Worm (Caenorhabditis elegans) whole organism, L4/young adult: Measurements from ENCODE around the gene W02B3.3.
A peak's percentile ranks its signal among the peaks of the same experiment; 100 is the strongest.
"Not testable (repeated sequence)": the region's sequence is repeated elsewhere in the genome, so short reads cannot be mapped to it uniquely, and the experiment has no call there.

Experiments used
- W03F9.2 ChIP-seq: fragments of 150-350 bp; optimal IDR thresholded peaks from 2 replicates; lab custom pipeline; 2014; ENCODE audit warnings: missing biosample characterization, missing genetic modification characterization
- dao-5 ChIP-seq: sonication (generic microtip); optimal IDR thresholded peaks from 2 replicates; lab custom pipeline; 2016; ENCODE audit warnings: missing genotype, missing genetic modification characterization, moderate library complexity, missing compliant biosample characterization
- him-1 ChIP-seq: sonication (generic microtip); optimal IDR thresholded peaks from 2 replicates; lab custom pipeline; 2016; ENCODE audit warnings: missing genotype, missing genetic modification reagents, missing genetic modification characterization, missing compliant biosample characterization

The W02B3.3 gene

ce11 chrIII:668303-668893, at the start of gene W02B3.3:
Gene W02B3.3 (minus strand): TSS chrIII:668433.
- TF ChIP-seq dao-5 (tag; lab: Kevin White, UChicago) (no peak), W03F9.2 (tag; lab: Kevin White, UChicago) (no peak), him-1 (tag; lab: Kevin White, UChicago) (peak; percentile 97)

DNA sequence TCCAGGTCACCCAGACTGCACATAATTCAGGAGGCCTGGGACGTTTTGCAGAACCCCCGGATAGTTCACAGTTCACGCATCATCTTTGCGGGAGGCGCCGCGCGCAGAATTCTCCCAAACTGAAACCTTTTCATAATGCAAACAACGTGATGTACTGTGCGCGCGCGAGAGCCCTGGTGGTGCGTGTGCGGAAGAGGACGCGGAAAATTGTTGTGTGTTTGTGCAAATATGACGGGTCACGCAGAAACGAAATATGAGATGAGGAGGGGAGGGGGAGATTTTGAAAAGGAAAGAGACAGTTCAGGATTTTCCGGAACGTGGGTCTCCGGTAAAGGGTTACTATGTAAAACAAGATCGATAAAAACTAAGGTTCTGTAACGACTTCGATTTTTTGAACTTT, 41.8 kb upstream of the W02B3.3 start:
- TF ChIP-seq dao-5 (tag; lab: Kevin White, UChicago) = no peak
- TF ChIP-seq him-1 (tag; lab: Kevin White, UChicago) = no peak

DNA sequence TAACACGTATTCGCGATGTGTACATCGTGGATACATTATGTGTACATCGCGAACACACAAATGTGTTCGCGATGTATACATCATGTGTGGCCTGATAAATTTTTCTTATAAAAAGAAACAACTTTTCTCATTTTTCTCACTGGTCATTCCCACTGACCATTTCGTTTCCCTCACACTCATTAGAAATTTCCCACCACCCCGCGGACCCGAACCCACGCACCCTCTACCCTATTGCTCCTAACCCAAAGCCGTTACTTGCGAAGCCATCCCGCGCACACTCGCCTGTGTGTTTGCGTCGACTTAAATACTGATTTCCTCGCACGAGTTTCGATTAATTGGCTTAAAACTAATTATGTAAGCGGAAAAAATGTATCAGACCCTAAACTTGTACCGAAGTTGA, 30.6 kb upstream of the W02B3.3 start:
- TF ChIP-seq him-1 (tag; lab: Kevin White, UChicago) (no peak), dao-5 (tag; lab: Kevin White, UChicago) (peak; percentile 58)

DNA sequence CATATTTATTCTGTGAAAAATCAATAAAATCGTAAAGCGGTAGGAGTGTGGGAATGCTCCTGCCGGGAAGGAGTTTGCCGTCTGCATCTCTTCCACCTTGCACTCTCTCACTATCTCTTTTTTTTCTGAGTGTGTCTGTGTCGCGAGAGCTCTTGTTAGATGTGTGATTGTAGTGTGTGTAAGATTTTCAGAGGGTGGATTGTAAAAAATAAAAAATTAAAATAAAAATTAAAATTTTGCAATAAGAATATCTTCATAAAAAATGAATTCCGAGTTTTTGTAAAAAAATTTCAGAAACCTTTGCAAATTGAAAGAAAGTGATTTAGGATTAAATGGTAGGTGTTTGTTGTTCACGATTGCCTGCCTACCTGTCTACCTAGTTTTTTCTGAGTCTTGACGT, 28.1 kb upstream of the W02B3.3 start, which contains the start of gene sel-15:
sel-15 (minus strand) TSS at position 101 of the 400 bp plus-strand sequence.
- TF ChIP-seq W03F9.2 (tag; lab: Kevin White, UChicago) (no peak), him-1 (tag; lab: Kevin White, UChicago) (no peak), dao-5 (tag; lab: Kevin White, UChicago) (no peak)

DNA sequence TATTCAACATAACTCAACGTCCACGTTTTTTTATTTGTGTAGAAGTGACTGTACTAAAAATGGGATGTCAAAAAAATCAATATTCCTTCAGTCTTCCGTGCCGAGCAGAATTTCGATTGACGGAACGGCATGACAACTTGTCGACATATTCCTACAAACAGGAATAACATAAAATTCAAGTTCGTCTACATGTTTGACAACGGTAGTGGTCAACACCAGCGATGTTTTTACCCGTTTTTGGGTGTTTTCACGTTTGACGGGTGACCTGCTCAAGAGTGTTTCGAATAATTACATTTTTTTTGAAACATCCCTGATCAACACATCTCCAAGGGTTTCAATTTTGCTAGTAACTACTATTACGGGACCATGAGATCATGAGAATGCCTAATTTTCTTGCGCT, 23.7 kb upstream of the W02B3.3 start, which contains the start of gene W02B3.7:
W02B3.7 (minus strand) TSS at position 101 of the 400 bp plus-strand sequence.
- TF ChIP-seq him-1 (tag; lab: Kevin White, UChicago) (no peak), W03F9.2 (tag; lab: Kevin White, UChicago) (no peak), dao-5 (tag; lab: Kevin White, UChicago) (no peak)

DNA sequence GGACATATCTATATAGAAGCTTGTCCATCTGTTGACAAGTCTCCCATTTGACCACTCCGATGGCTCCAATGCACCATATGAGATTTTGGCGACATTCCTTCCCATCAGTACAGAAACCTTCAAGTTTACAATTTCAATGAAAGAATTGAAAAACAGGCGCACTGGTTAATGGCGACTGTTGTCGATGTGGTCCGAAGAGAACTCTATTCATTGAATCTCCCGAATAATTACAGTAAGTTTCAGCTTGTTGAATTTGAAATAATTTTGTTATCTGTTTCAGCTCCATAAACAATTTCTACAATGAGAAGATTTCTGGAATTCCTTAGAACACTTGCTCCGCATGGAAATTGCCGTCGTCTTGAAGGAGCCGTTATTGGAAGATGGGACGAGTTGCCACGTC, 20.6 kb upstream of the W02B3.3 start, which contains the start of gene elf-1:
elf-1 (plus strand) TSS at position 301 of the 400 bp plus-strand sequence.
- not testable (repeated sequence) for TF ChIP-seq him-1, W03F9.2, dao-5 (tag; lab: Kevin White, UChicago)

- TF ChIP-seq dao-5 (tag; lab: Kevin White, UChicago) (no peak), W03F9.2 (tag; lab: Kevin White, UChicago) (no peak), him-1 (tag; lab: Kevin White, UChicago) (no peak)
These were observed 19.9 kb upstream of the W02B3.3 start for ce11 chrIII:688083-688482.

ce11 chrIII:683318-683717, 15.1 kb upstream of the W02B3.3 start, which contains the start of gene W02B3.4:
Gene W02B3.4 (minus strand): TSS chrIII:683418.
- TF ChIP-seq him-1 (tag; lab: Kevin White, UChicago) (no peak), dao-5 (tag; lab: Kevin White, UChicago) (no peak), W03F9.2 (tag; lab: Kevin White, UChicago) (no peak)

DNA sequence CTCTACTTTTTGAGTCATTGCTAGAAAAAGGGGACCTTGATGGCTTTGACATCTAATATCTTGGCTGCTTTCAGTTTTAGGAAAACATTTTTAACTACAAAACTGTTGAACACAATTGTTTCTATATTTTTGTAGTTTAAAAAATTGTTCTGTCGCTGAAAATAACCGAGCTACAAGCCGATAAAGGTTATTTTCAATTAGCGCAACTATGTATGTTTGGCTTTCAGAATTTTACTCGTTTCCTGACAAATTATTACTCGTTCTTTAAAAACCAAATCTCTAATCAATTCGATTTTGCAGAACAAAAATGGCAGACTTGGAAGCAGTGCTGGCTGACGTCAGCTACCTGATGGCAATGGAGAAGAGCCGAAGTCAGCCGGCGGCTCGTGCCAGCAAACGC, 7.6 kb upstream of the W02B3.3 start, which contains the start of gene grk-2:
grk-2 (plus strand) TSS at position 301 of the 400 bp plus-strand sequence.
- TF ChIP-seq him-1 (tag; lab: Kevin White, UChicago) = no peak
- no peak for TF ChIP-seq dao-5 (tag; lab: Kevin White, UChicago)
- TF ChIP-seq W03F9.2 (tag; lab: Kevin White, UChicago) = no peak

- no peak for TF ChIP-seq dao-5 (tag; lab: Kevin White, UChicago)
- no peak for TF ChIP-seq him-1 (tag; lab: Kevin White, UChicago)
- TF ChIP-seq W03F9.2 (tag; lab: Kevin White, UChicago) = no peak
These were observed 7.2 kb upstream of the W02B3.3 start for ce11 chrIII:675413-675812.

DNA sequence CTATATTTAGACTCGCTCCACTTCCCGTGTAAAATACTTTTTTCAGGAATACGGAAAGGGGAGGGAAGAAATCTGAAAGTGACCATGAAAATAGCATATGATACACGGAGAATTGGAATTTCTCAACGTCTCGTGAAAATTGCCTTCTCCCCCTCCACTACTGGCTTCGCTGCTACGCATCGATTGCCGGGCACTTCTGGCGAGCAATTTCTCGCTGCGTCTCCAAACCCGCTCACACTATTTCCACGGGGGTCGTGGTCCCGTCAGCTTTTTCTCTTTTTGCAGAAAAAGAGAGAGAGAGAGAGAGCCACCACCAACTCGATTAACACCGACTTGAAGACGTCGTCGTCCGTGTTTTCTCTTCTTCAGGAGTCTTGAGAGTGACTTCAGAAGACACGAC, 2.8 kb upstream of the W02B3.3 start:
- TF ChIP-seq him-1 (tag; lab: Kevin White, UChicago) (peak; percentile 2), dao-5 (tag; lab: Kevin White, UChicago) (no peak), W03F9.2 (tag; lab: Kevin White, UChicago) (no peak)

DNA sequence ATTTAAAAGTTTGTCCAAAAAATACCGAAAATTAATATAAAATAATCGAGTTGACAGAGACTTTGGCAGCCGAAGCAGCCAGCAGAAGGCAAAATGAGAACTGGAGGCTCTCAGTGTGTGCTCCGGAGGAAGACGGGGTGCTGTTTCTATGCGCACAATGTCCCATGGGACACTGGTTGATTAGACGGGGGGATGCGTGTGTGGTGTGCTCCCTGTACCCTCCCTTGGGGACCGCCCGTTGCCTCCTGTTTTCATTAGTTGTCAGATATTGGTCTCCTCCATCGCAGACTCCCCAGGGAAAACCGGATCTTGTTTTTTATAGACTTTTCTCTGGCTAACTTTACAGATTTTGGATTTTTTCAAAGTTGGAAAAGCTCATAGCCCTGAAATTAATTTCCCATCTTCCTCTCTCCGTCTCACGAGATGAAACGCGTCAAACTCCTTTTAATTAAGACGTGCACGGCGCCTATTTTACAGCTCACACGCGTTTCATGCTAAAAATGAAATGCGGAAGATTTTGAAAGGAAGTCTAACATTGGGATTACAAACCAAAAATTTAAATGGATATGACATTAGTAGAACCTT, 3.0 kb downstream of the W02B3.3 start, which contains the start of gene C09F5.3:
C09F5.3 (minus strand) TSS at position 94 of the 585 bp plus-strand sequence.
- TF ChIP-seq W03F9.2 (tag; lab: Kevin White, UChicago) (no peak), dao-5 (tag; lab: Kevin White, UChicago) (no peak), him-1 (tag; lab: Kevin White, UChicago) (no peak)

DNA sequence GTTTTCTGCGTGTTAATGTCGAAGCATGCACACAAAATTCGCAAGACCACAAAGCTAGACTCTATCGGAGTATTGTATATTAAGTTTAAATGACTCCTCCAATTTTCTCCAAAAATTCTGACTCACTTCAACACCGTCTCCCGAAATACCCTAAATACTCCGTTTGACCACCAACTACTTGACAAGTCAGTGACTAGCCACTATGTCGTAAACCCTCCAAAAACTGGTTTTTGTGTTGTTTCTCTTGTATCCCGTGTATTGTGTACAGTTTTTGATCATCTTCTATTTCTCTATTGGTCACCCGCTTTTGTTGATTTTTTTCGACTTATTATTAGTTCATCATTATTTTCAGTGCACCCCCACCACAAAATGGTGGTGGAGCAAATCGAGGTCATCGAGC, 9.9 kb downstream of the W02B3.3 start, which contains the start of gene C09F5.1:
C09F5.1 (plus strand) TSS at position 353 of the 400 bp plus-strand sequence.
- no peak for TF ChIP-seq him-1 (tag; lab: Kevin White, UChicago)

ce11 chrIII:657241-657640, 11.0 kb downstream of the W02B3.3 start:
- TF ChIP-seq him-1 (tag; lab: Kevin White, UChicago) (no peak), W03F9.2 (tag; lab: Kevin White, UChicago) (no peak), dao-5 (tag; lab: Kevin White, UChicago) (no peak)
